Worm (Caenorhabditis elegans) whole organism, L1 larva: Measurements from ENCODE around the gene F21A3.11.
A peak's percentile ranks its signal among the peaks of the same experiment; 100 is the strongest.

Source experiments
- C34B4.2 ChIP-seq: sonication (generic microtip); optimal IDR thresholded peaks from 2 replicates; lab custom pipeline; 2017; ENCODE audit warnings: mild to moderate bottlenecking, missing genetic modification characterization, missing compliant biosample characterization
- aha-1 ChIP-seq: fragments of 150-350 bp; optimal IDR thresholded peaks from 2 replicates; lab custom pipeline; 2014; ENCODE audit warnings: missing biosample characterization, missing genetic modification characterization
- blmp-1 ChIP-seq: fragments of 150-350 bp; optimal IDR thresholded peaks from 2 replicates; lab custom pipeline; 2014; ENCODE audit warnings: missing biosample characterization, missing genetic modification characterization
- ceh-63 ChIP-seq: fragments of 200-800 bp; sonication (Bioruptor generic); optimal IDR thresholded peaks from 2 replicates; lab custom pipeline; 2018; ENCODE audit warnings: mild to moderate bottlenecking, missing genetic modification characterization, missing compliant biosample characterization
- ceh-88 ChIP-seq: fragments of 200-800 bp; sonication (Bioruptor generic); IDR thresholded peaks from 2 replicates; pipeline ENCODE4 v1.3.6; 2022; ENCODE audit warnings: missing genetic modification characterization, missing compliant biosample characterization
- efl-1 ChIP-seq, 4 experiments: fragments of 150-350 bp; optimal IDR thresholded peaks in 3 of 4; peaks in 1 of 4; 1 replicate in 1 of 4; 2 replicates in 3 of 4; lab custom pipeline; 2014; ENCODE audit warnings: missing biosample characterization in 2 of 4, missing genetic modification characterization in 2 of 4, missing genetic modification reagents in 2 of 4
- egl-13 ChIP-seq: sonication (generic microtip); optimal IDR thresholded peaks from 2 replicates; lab custom pipeline; 2016; ENCODE audit warnings: missing genotype, missing genetic modification reagents, missing genetic modification characterization, missing compliant biosample characterization
- elt-3 ChIP-seq, 6 experiments: fragments of 150-350 bp in 1 of 6; sonication (generic microtip); optimal IDR thresholded peaks; 2 replicates each; lab custom pipeline; 2017 to 2018; ENCODE audit warnings: missing biosample characterization in 6 of 6, missing genetic modification characterization in 6 of 6, inconsistent platforms in 1 of 6
- lin-14 ChIP-seq: fragments of 200-800 bp; sonication (Bioruptor generic); optimal IDR thresholded peaks from 2 replicates; lab custom pipeline; 2018; ENCODE audit warnings: mild to moderate bottlenecking, missing genetic modification characterization, moderate library complexity, missing compliant biosample characterization
- lin-35 ChIP-seq, 2 experiments: fragments of 150-350 bp; optimal IDR thresholded peaks; 2 replicates each; lab custom pipeline; 2014; ENCODE audit warnings: missing biosample characterization in 2 of 2, missing genetic modification characterization in 2 of 2, missing genetic modification reagents in 2 of 2
- mef-2 ChIP-seq: fragments of 150-350 bp; optimal IDR thresholded peaks from 2 replicates; lab custom pipeline; 2014; ENCODE audit warnings: missing biosample characterization, missing genetic modification characterization
- mep-1 ChIP-seq: fragments of 150-350 bp; optimal IDR thresholded peaks from 2 replicates; lab custom pipeline; 2014; ENCODE audit warnings: missing biosample characterization, missing genetic modification characterization
- nhr-11 ChIP-seq: fragments of 150-350 bp; optimal IDR thresholded peaks from 2 replicates; lab custom pipeline; 2014; ENCODE audit warnings: missing biosample characterization, missing genetic modification characterization
- nhr-12 ChIP-seq: sonication (generic microtip); optimal IDR thresholded peaks from 2 replicates; lab custom pipeline; 2017; ENCODE audit warnings: missing biosample characterization, missing genetic modification characterization
- nhr-28 ChIP-seq: fragments of 150-350 bp; optimal IDR thresholded peaks from 2 replicates; lab custom pipeline; 2014; ENCODE audit warnings: missing biosample characterization, missing genetic modification characterization
- nhr-47 ChIP-seq: sonication (generic microtip); optimal IDR thresholded peaks from 2 replicates; lab custom pipeline; 2016; ENCODE audit warnings: mild to moderate bottlenecking, missing genetic modification characterization, moderate library complexity, missing compliant biosample characterization
- nhr-71 ChIP-seq: sonication (generic microtip); optimal IDR thresholded peaks from 2 replicates; lab custom pipeline; 2016; ENCODE audit warnings: mild to moderate bottlenecking, missing genetic modification characterization, moderate library complexity, missing compliant biosample characterization
- nhr-76 ChIP-seq: sonication (generic microtip); optimal IDR thresholded peaks from 2 replicates; lab custom pipeline; 2017; ENCODE audit warnings: missing biosample characterization, missing genetic modification characterization
- nhr-85 ChIP-seq: sonication (generic microtip); peaks from one replicate; lab custom pipeline; 2016; ENCODE audit warnings: missing genetic modification characterization, inconsistent platforms, missing compliant biosample characterization
- nhr-90 ChIP-seq: sonication (generic microtip); optimal IDR thresholded peaks from 2 replicates; lab custom pipeline; 2016; ENCODE audit warnings: mild to moderate bottlenecking, missing genetic modification characterization, missing compliant biosample characterization; ENCODE audit not compliant: poor library complexity
- pag-3 ChIP-seq: sonication (generic microtip); optimal IDR thresholded peaks from 2 replicates; lab custom pipeline; 2017; ENCODE audit warnings: missing genetic modification characterization, mild to moderate bottlenecking, missing compliant biosample characterization, antibody characterized with exemption, borderline replicate concordance; ENCODE audit not compliant: insufficient read depth
- pax-3 ChIP-seq: fragments of 200-800 bp; sonication (Bioruptor generic); optimal IDR thresholded peaks from 2 replicates; lab custom pipeline; 2018; ENCODE audit warnings: mild to moderate bottlenecking, missing genetic modification characterization, moderate library complexity, missing compliant biosample characterization
- rnt-1 ChIP-seq: sonication (generic microtip); optimal IDR thresholded peaks from 2 replicates; lab custom pipeline; 2016; ENCODE audit warnings: mild to moderate bottlenecking, missing genetic modification characterization, moderate library complexity, missing compliant biosample characterization
- sox-4 ChIP-seq: sonication (generic microtip); optimal IDR thresholded peaks from 2 replicates; lab custom pipeline; 2016; ENCODE audit warnings: missing genetic modification characterization, missing compliant biosample characterization
- sptf-1 ChIP-seq: fragments of 150-350 bp; optimal IDR thresholded peaks from 2 replicates; lab custom pipeline; 2014; ENCODE audit warnings: missing biosample characterization, missing genetic modification characterization
- swsn-7 ChIP-seq: sonication (generic microtip); optimal IDR thresholded peaks from 2 replicates; lab custom pipeline; 2016; ENCODE audit warnings: missing genetic modification characterization, missing compliant biosample characterization
- tbx-2 ChIP-seq: sonication (generic microtip); optimal IDR thresholded peaks from 2 replicates; lab custom pipeline; 2016; ENCODE audit warnings: missing genetic modification characterization, missing compliant biosample characterization
- unc-30 ChIP-seq: sonication (generic microtip); optimal IDR thresholded peaks from 2 replicates; lab custom pipeline; 2017; ENCODE audit warnings: missing biosample characterization, missing genetic modification characterization
- unc-86 ChIP-seq: sonication (generic microtip); optimal IDR thresholded peaks from 2 replicates; lab custom pipeline; 2016; ENCODE audit warnings: missing genetic modification characterization, missing compliant biosample characterization

The F21A3.11 gene

DNA sequence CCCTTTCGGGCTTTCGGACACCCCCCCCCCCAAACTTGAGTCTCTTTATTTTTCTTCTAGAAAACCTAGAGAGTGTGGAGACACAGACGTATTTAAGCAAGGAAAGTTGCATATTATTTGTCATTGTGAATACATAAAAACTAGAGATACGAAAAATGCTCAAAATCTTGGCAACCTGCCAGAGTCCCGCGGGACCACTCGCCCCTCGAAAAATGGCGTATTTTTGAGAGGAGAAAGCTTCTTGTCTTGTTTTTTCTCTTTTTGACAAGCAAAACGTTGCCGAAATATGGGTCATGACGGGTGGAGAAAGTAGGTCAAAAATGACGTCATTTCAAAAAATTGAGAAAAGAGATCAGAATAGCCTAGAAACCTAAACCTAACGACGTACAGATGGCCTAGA, 12.6 kb downstream of the F21A3.11 start:
- TF ChIP-seq mef-2 (tag; lab: Kevin White, UChicago) (no peak), C34B4.2 (tag; lab: Kevin White, UChicago) (no peak), lin-14 (GFP tag; lab: Kevin White, UChicago) (peak; percentile 43), unc-30 (tag; lab: Kevin White, UChicago) (no peak), unc-86 (tag; lab: Kevin White, UChicago) (no peak), egl-13 (tag; lab: Kevin White, UChicago) (no peak)

DNA sequence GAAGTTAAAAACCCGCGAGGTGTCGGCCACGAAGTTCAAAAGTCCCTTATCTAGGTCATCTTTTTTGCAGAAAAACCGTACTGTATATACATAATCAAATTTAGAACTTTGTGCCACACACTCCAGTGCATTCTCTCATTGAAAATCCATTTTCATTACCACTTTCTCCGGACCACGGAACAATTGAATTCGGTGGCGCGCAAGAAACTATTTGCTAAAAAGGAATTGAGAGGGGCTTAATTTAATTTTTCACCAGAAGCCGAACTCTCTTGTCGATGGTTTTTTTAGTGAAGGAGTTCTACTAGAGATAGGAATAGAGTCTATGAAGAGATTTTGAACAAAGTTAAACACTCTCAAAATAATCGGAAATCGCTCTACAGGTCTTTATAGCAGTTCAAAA, 13.2 kb downstream of the F21A3.11 start:
- TF ChIP-seq blmp-1 (tag; lab: Kevin White, UChicago) (no peak), nhr-47 (tag; lab: Kevin White, UChicago) (no peak)

DNA sequence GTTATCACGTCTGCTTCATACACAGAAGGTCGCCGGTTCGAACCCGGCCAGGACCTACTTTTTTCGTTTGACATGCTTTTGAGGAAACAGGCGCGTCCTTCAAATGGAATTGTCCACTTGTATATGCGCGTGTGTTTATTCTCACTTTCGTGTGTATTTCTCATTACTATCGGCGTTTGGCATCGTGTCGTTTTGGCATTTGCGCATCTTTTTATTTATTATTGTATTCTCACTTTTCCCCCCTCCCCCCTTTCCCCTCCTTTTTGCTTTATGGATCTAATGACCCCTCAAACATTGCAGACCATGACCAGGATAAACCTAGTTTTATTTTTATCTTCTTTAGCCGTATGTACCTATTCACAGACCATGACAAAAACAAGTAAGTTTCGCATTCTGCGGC, 15.6 kb downstream of the F21A3.11 start, which contains the start of gene F21A3.3:
F21A3.3 (plus strand) TSS at position 301 of the 400 bp plus-strand sequence.
- TF ChIP-seq aha-1 (tag; lab: Kevin White, UChicago) (no peak), nhr-85 (peak; percentile 35), blmp-1 (tag; lab: Kevin White, UChicago) (peak; percentile 69), lin-14 (GFP tag; lab: Kevin White, UChicago) (peak; percentile 24)

DNA sequence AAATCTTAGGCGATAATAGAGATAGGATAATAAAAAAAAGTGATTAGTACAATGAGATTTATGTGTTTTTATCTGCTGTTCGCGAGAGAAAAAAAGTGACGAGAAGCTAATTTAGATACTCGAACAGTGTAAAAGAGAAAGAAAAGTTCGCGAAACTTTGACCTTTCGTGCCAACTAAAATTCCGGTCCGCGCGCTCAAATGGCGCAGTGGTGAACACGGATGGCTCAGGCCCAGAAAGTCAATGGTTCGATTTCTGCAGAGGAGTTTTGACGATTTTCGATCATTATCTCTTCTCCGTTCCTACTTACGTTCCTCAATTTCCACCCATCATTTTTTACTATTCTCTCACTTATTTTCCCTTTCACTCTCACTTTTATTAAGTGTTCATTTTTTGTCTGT, 16.5 kb downstream of the F21A3.11 start:
- no peak for TF ChIP-seq tbx-2
- TF ChIP-seq nhr-71 (tag; lab: Kevin White, UChicago), result no peak
- no peak for TF ChIP-seq nhr-90

DNA sequence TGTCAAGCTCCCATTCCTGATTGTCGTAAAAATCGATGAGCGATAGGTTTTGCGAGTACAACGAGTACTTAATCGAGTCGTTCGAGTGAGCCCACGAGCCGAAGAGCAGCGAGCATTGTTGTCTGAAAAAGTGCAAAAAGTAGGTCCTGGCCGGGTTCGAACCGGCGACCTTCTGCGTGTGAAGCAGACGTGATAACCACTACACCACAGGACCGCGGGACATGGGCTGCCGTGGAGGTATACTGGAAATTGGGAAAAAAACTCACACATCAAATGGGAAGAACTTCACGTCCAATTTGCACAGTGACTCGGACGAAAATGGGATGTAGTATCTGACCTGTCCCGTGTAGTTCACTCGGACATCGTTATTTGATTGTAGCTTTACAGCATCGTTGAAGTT, 17.6 kb downstream of the F21A3.11 start:
- TF ChIP-seq pax-3 (tag; lab: Kevin White, UChicago) (no peak), efl-1 (optimal IDR thresholded peaks at IDR 0.05; lab: Kevin White, UChicago) (no peak), efl-1 (GFP tag; optimal IDR thresholded peaks at IDR 0.05 in 1 of 2; lab: Kevin White, UChicago) (peak in 1 of 2 experiments; percentile 90), nhr-28 (tag; lab: Kevin White, UChicago) (no peak), ceh-88 (GFP tag; lab: Robert Waterston, UW) (no peak), nhr-71 (tag; lab: Kevin White, UChicago) (peak; percentile 19), lin-14 (GFP tag; lab: Kevin White, UChicago) (peak; percentile 2), nhr-47 (tag; lab: Kevin White, UChicago) (no peak), sox-4 (tag; lab: Kevin White, UChicago) (no peak), nhr-12 (tag; lab: Kevin White, UChicago) (no peak), nhr-11 (no peak), rnt-1 (peak; percentile 53), elt-3 (tag; optimal IDR thresholded peaks at IDR 0.05; lab: Kevin White, UChicago) (no peak), blmp-1 (tag; lab: Kevin White, UChicago) (no peak), ceh-63 (GFP tag; lab: Kevin White, UChicago) (no peak), aha-1 (tag; lab: Kevin White, UChicago) (no peak), nhr-76 (tag; lab: Kevin White, UChicago) (no peak), nhr-90 (no peak), swsn-7 (tag; lab: Kevin White, UChicago) (no peak), pag-3 (tag; lab: Kevin White, UChicago) (no peak), mep-1 (tag; lab: Kevin White, UChicago) (no peak), sptf-1 (tag; lab: Kevin White, UChicago) (no peak), lin-35 (GFP tag; optimal IDR thresholded peaks at IDR 0.05; lab: Kevin White, UChicago) (peak in 1 of 2 experiments; percentile 52)
- TF ChIP-seq, all 84 proteins: peak for 5
